Fruit fly (Drosophila melanogaster) whole organism, embryonic: ENCODE data around the gene Tnpo.
A peak's percentile ranks its signal among the peaks of the same experiment; 100 is the strongest.

Experiments used
- ATbp ChIP-seq: fragments of 200-800 bp; sonication (Bioruptor generic); optimal IDR thresholded peaks from 2 replicates; lab custom pipeline; 2017; ENCODE audit warnings: missing biosample characterization, mild to moderate bottlenecking, missing genetic modification characterization, missing genetic modification reagents
- Atf-2 ChIP-seq: fragments of 200-800 bp; sonication (Bioruptor generic); optimal IDR thresholded peaks from 2 replicates; lab custom pipeline; 2016; ENCODE audit warnings: missing biosample characterization, missing genetic modification characterization
- Atf3 ChIP-seq: fragments of 200-800 bp; sonication (Bioruptor generic); optimal IDR thresholded peaks from 3 replicates; lab custom pipeline; 2016; ENCODE audit warnings: missing biosample characterization, missing genetic modification characterization
- Atf6 ChIP-seq: fragments of 200-800 bp; sonication (Bioruptor generic); IDR thresholded peaks from 2 replicates; pipeline ENCODE4 v1.3.6; 2022; ENCODE audit warnings: missing biosample characterization, missing genetic modification characterization
- BEAF-32 ChIP-seq: fragments of 200-800 bp; sonication (Bioruptor generic); optimal IDR thresholded peaks from 3 replicates; lab custom pipeline; 2017; ENCODE audit warnings: missing biosample characterization, missing genetic modification characterization, mild to moderate bottlenecking, moderate library complexity, missing genetic modification reagents
- CG10267 ChIP-seq: fragments of 200-800 bp; sonication (Bioruptor generic); optimal IDR thresholded peaks from 2 replicates; lab custom pipeline; 2018; ENCODE audit warnings: missing biosample characterization, mild to moderate bottlenecking, missing genetic modification characterization, moderate library complexity
- CG12155 ChIP-seq: fragments of 200-800 bp; sonication (Bioruptor generic); optimal IDR thresholded peaks from 3 replicates; lab custom pipeline; 2016; ENCODE audit warnings: missing biosample characterization, missing genetic modification characterization
- CG1233 ChIP-seq: fragments of 200-800 bp; sonication (Bioruptor generic); optimal IDR thresholded peaks from 4 replicates; lab custom pipeline; 2018; ENCODE audit warnings: missing biosample characterization, mild to moderate bottlenecking, missing genetic modification characterization
- CG13287 ChIP-seq: fragments of 200-800 bp; sonication (Bioruptor generic); IDR thresholded peaks from 2 replicates; pipeline ENCODE4 v1.3.6; 2022; ENCODE audit warnings: missing biosample characterization, missing genetic modification characterization; ENCODE audit not compliant: partially characterized antibody
- CG13296 ChIP-seq: fragments of 200-800 bp; sonication (Bioruptor generic); optimal IDR thresholded peaks from 3 replicates; lab custom pipeline; 2018; ENCODE audit warnings: missing biosample characterization, mild to moderate bottlenecking, missing genetic modification characterization
- CG15011 ChIP-seq: fragments of 200-800 bp; sonication (Bioruptor generic); optimal IDR thresholded peaks from 3 replicates; lab custom pipeline; 2018; ENCODE audit warnings: missing biosample characterization, mild to moderate bottlenecking, missing genetic modification characterization
- CG1529 ChIP-seq: fragments of 200-800 bp; sonication (Bioruptor generic); optimal IDR thresholded peaks from 3 replicates; lab custom pipeline; 2018; ENCODE audit warnings: missing biosample characterization, missing genetic modification characterization
- CG1647 ChIP-seq: fragments of 200-800 bp; sonication (Bioruptor generic); optimal IDR thresholded peaks from 3 replicates; lab custom pipeline; 2016; ENCODE audit warnings: missing biosample characterization, missing genetic modification characterization
- CG16863 ChIP-seq: fragments of 200-800 bp; sonication (Bioruptor generic); optimal IDR thresholded peaks from 3 replicates; lab custom pipeline; 2016; ENCODE audit warnings: missing biosample characterization, missing genetic modification characterization
- CG17802 ChIP-seq: fragments of 200-800 bp; sonication (Bioruptor generic); optimal IDR thresholded peaks from 2 replicates; lab custom pipeline; 2018; ENCODE audit warnings: missing biosample characterization, mild to moderate bottlenecking, missing genetic modification characterization, moderate library complexity
- CG18619 ChIP-seq: fragments of 200-800 bp; sonication (Bioruptor generic); optimal IDR thresholded peaks from 3 replicates; lab custom pipeline; 2017; ENCODE audit warnings: missing biosample characterization, mild to moderate bottlenecking, missing genetic modification characterization
- CG30431 ChIP-seq: fragments of 200-800 bp; sonication (Bioruptor generic); optimal IDR thresholded peaks from 2 replicates; lab custom pipeline; 2017; ENCODE audit warnings: missing biosample characterization, missing genetic modification characterization
- CG34422 ChIP-seq: fragments of 200-800 bp; sonication (Bioruptor generic); IDR thresholded peaks from 3 replicates; pipeline ENCODE4 v1.3.6; 2022; ENCODE audit warnings: missing biosample characterization, missing genetic modification characterization
- CG6175 ChIP-seq: fragments of 200-800 bp; sonication (Bioruptor generic); IDR thresholded peaks from 3 replicates; pipeline ENCODE4 v1.3.6; 2022; ENCODE audit warnings: missing biosample characterization, missing genetic modification characterization
- CG6272 ChIP-seq: fragments of 200-800 bp; sonication (Bioruptor generic); IDR thresholded peaks from 2 replicates; pipeline ENCODE4 v1.3.6; 2022; ENCODE audit warnings: missing biosample characterization, missing genetic modification characterization
- CG6765 ChIP-seq: fragments of 200-800 bp; sonication (Bioruptor generic); optimal IDR thresholded peaks from 3 replicates; lab custom pipeline; 2017; ENCODE audit warnings: missing biosample characterization, mild to moderate bottlenecking, missing genetic modification characterization
- CG7928 ChIP-seq: fragments of 200-800 bp; sonication (Bioruptor generic); optimal IDR thresholded peaks from 2 replicates; lab custom pipeline; 2017; ENCODE audit warnings: missing biosample characterization, mild to moderate bottlenecking, missing genetic modification characterization
- CG8290 ChIP-seq, 3 experiments: fragments of 200-800 bp; sonication (Bioruptor generic); optimal IDR thresholded peaks; 2 replicates each; lab custom pipeline; 2016 to 2019; ENCODE audit warnings: missing biosample characterization in 3 of 3, missing genetic modification characterization in 3 of 3, mild to moderate bottlenecking in 2 of 3, moderate library complexity in 1 of 3
- CG8924 ChIP-seq: fragments of 200-800 bp; optimal IDR thresholded peaks from 3 replicates; lab custom pipeline; 2019; ENCODE audit warnings: missing biosample characterization, mild to moderate bottlenecking, missing genetic modification characterization, moderate library complexity
- CG8944 ChIP-seq: fragments of 200-800 bp; sonication (Bioruptor generic); optimal IDR thresholded peaks from 3 replicates; lab custom pipeline; 2016; ENCODE audit warnings: missing biosample characterization, missing genetic modification characterization
- CHES-1-like ChIP-seq: fragments of 200-800 bp; sonication (Bioruptor generic); optimal IDR thresholded peaks from 2 replicates; lab custom pipeline; 2016; ENCODE audit warnings: missing biosample characterization, missing genetic modification characterization
- CTCF ChIP-seq: fragments of 200-800 bp; sonication (Bioruptor generic); optimal IDR thresholded peaks from 2 replicates; lab custom pipeline; 2017; ENCODE audit warnings: missing biosample characterization, mild to moderate bottlenecking, missing genetic modification characterization, moderate library complexity
- E2f1 ChIP-seq: fragments of 200-800 bp; sonication (Bioruptor generic); IDR thresholded peaks from 2 replicates; pipeline ENCODE4 v1.3.6; 2022; ENCODE audit warnings: missing biosample characterization, missing genetic modification characterization
- Fer2 ChIP-seq: fragments of 200-800 bp; sonication (Bioruptor generic); optimal IDR thresholded peaks from 2 replicates; lab custom pipeline; 2018; ENCODE audit warnings: missing biosample characterization, mild to moderate bottlenecking, missing genetic modification characterization, moderate library complexity
- Hr39 ChIP-seq: fragments of >200 bp; optimal IDR thresholded peaks from 2 replicates; lab custom pipeline; 2017
- Meics ChIP-seq: fragments of 200-800 bp; sonication (Bioruptor generic); optimal IDR thresholded peaks from 2 replicates; lab custom pipeline; 2017; ENCODE audit warnings: missing biosample characterization, mild to moderate bottlenecking, missing genetic modification characterization
- PHDP ChIP-seq: fragments of 200-800 bp; sonication (Bioruptor generic); optimal IDR thresholded peaks from 3 replicates; lab custom pipeline; 2018; ENCODE audit warnings: missing biosample characterization, mild to moderate bottlenecking, missing genetic modification characterization, moderate library complexity
- Rfx ChIP-seq: fragments of 200-800 bp; sonication (Bioruptor generic); IDR thresholded peaks from 2 replicates; pipeline ENCODE4 v1.3.6; 2022; ENCODE audit warnings: missing biosample characterization, missing genetic modification characterization
- Spps ChIP-seq: fragments of 200-800 bp; sonication (Bioruptor generic); optimal IDR thresholded peaks from 2 replicates; lab custom pipeline; 2018; ENCODE audit warnings: missing biosample characterization, mild to moderate bottlenecking, missing genetic modification characterization
- abd-A ChIP-seq: fragments of 200-800 bp; sonication (Bioruptor generic); optimal IDR thresholded peaks from 3 replicates; lab custom pipeline; 2019; ENCODE audit warnings: missing biosample characterization, mild to moderate bottlenecking, missing genetic modification characterization, moderate library complexity
- ac ChIP-seq: fragments of 200-800 bp; sonication (Bioruptor generic); optimal IDR thresholded peaks from 3 replicates; lab custom pipeline; 2017; ENCODE audit warnings: missing biosample characterization, mild to moderate bottlenecking, missing genetic modification characterization
- bab2 ChIP-seq: fragments of 200-800 bp; sonication (Bioruptor generic); optimal IDR thresholded peaks from 2 replicates; lab custom pipeline; 2016; ENCODE audit warnings: missing biosample characterization, missing genetic modification characterization
- bigmax ChIP-seq: fragments of 200-800 bp; sonication (Bioruptor generic); optimal IDR thresholded peaks from 2 replicates; lab custom pipeline; 2018; ENCODE audit warnings: missing biosample characterization, mild to moderate bottlenecking, missing genetic modification characterization
- br ChIP-seq: fragments of >200 bp; optimal IDR thresholded peaks from 2 replicates; lab custom pipeline; 2017
- chm ChIP-seq: fragments of 200-800 bp; sonication (Bioruptor generic); IDR thresholded peaks from 2 replicates; pipeline ENCODE4 v1.3.6; 2022; ENCODE audit warnings: missing biosample characterization, missing genetic modification characterization
- fru ChIP-seq: fragments of >200 bp; optimal IDR thresholded peaks from 2 replicates; lab custom pipeline; 2017
- ftz-f1 ChIP-seq: fragments of 200-800 bp; sonication (Bioruptor generic); optimal IDR thresholded peaks from 2 replicates; lab custom pipeline; 2016; ENCODE audit warnings: missing biosample characterization, missing genetic modification characterization
- grau ChIP-seq: fragments of 200-800 bp; optimal IDR thresholded peaks from 3 replicates; lab custom pipeline; 2019; ENCODE audit warnings: missing biosample characterization, mild to moderate bottlenecking, missing genetic modification characterization, moderate library complexity
- lilli ChIP-seq: fragments of 200-800 bp; sonication (Bioruptor generic); optimal IDR thresholded peaks from 3 replicates; lab custom pipeline; 2016; ENCODE audit warnings: missing biosample characterization, missing genetic modification characterization
- sisA ChIP-seq: fragments of 200-800 bp; sonication (Bioruptor generic); IDR thresholded peaks from 2 replicates; pipeline ENCODE4 v1.3.6; 2022; ENCODE audit warnings: missing biosample characterization, missing genetic modification characterization
- slbo ChIP-seq: fragments of 200-800 bp; sonication (Bioruptor generic); IDR thresholded peaks from 2 replicates; pipeline ENCODE4 v1.3.6; 2022; ENCODE audit warnings: missing biosample characterization, missing genetic modification characterization
- slp2 ChIP-seq: fragments of 200-800 bp; sonication (Bioruptor generic); optimal IDR thresholded peaks from 2 replicates; lab custom pipeline; 2016; ENCODE audit warnings: missing biosample characterization, missing genetic modification characterization
- sug ChIP-seq: fragments of 200-800 bp; optimal IDR thresholded peaks from 2 replicates; lab custom pipeline; 2019; ENCODE audit warnings: missing biosample characterization, mild to moderate bottlenecking, missing genetic modification characterization, moderate library complexity
- toy ChIP-seq: fragments of 200-800 bp; sonication (Bioruptor generic); IDR thresholded peaks from 2 replicates; pipeline ENCODE4 v1.3.6; 2022; ENCODE audit warnings: missing biosample characterization, missing genetic modification characterization
- ttk ChIP-seq: fragments of 200-800 bp; sonication (Bioruptor generic); IDR thresholded peaks from 2 replicates; pipeline ENCODE4 v2.1.2; 2022; ENCODE audit warnings: missing biosample characterization, missing genetic modification characterization
- unc-4 ChIP-seq: fragments of 200-800 bp; sonication (Bioruptor generic); IDR thresholded peaks from 2 replicates; pipeline ENCODE4 v1.3.6; 2022; ENCODE audit warnings: missing biosample characterization, missing genetic modification characterization; ENCODE audit not compliant: partially characterized antibody

Tnpo gene

dm6 chr3L:6192822-6193555, at the start of gene Tnpo, which contains the start of gene Sf3b6 (continued):
- peak; percentile 35 for TF ChIP-seq CG6765 (GFP tag; lab: Kevin White, UChicago)
- TF ChIP-seq CG6175 = peak; percentile 39; the same call in 1 of the 3 replicates
- TF ChIP-seq bab2 (GFP tag; lab: Kevin White, UChicago) = peak; percentile 79
- TF ChIP-seq CG17802 (tag; lab: Kevin White, UChicago) = peak; percentile 47
- TF ChIP-seq Fer2 (tag; lab: Kevin White, UChicago) = peak; percentile 69
- TF ChIP-seq CG1233 (GFP tag; lab: Kevin White, UChicago) = peak; percentile 74
- TF ChIP-seq sisA (GFP tag; lab: Robert Waterston, UW) = peak; percentile 84
- TF ChIP-seq CG8944 (GFP tag; lab: Kevin White, UChicago) = peak; percentile 43
- TF ChIP-seq ATbp (GFP tag; lab: Kevin White, UChicago) = no peak
- TF ChIP-seq CG8924 (tag; lab: Kevin White, UChicago) = peak; percentile 85
- TF ChIP-seq fru (lab: Kevin White, UChicago) = no peak
- no peak for TF ChIP-seq PHDP (tag; lab: Kevin White, UChicago)
- TF ChIP-seq CTCF = no peak
- TF ChIP-seq bigmax (GFP tag; lab: Kevin White, UChicago) = no peak
- peak; percentile 66 for TF ChIP-seq CHES-1-like (GFP tag; lab: Kevin White, UChicago)
- peak; percentile 74 for TF ChIP-seq Atf6 (GFP tag; lab: Robert Waterston, UW)
- TF ChIP-seq CG1529 (GFP tag; lab: Kevin White, UChicago) = peak; percentile 44
- TF ChIP-seq ttk (GFP tag; lab: Robert Waterston, UW) = peak; percentile 82
- peak; percentile 79 for TF ChIP-seq CG8290 (GFP tag; optimal IDR thresholded peaks at IDR 0.05; lab: Kevin White, UChicago)
- TF ChIP-seq CG8290 (tag; optimal IDR thresholded peaks at IDR 0.05; lab: Kevin White, UChicago) = peak in 1 of 2 experiments; percentile 66
- TF ChIP-seq Spps (tag; lab: Kevin White, UChicago) = peak; percentile 48
- TF ChIP-seq CG12155 (GFP tag; lab: Kevin White, UChicago) = peak; percentile 91
- TF ChIP-seq Meics = peak; percentile 85
- no peak for TF ChIP-seq abd-A (tag; lab: Kevin White, UChicago)
- peak; percentile 89 for TF ChIP-seq BEAF-32
- TF ChIP-seq grau (tag; lab: Kevin White, UChicago) = peak; percentile 87
- no peak for TF ChIP-seq ac (GFP tag; lab: Kevin White, UChicago)
- TF ChIP-seq sug (tag; lab: Kevin White, UChicago) = peak; percentile 85
- peak; percentile 88 for TF ChIP-seq CG6272
- no peak for TF ChIP-seq Hr39
- peak; percentile 62 for TF ChIP-seq CG16863
- peak; percentile 61 for TF ChIP-seq CG13287 (GFP tag; lab: Robert Waterston, UW)
- peak; percentile 31 for TF ChIP-seq slp2 (GFP tag; lab: Kevin White, UChicago)
- peak; percentile 47 for TF ChIP-seq CG7928 (GFP tag; lab: Kevin White, UChicago)
- TF ChIP-seq Atf-2 = peak; percentile 55
- TF ChIP-seq CG10267 (tag; lab: Kevin White, UChicago) = peak; percentile 80
- TF ChIP-seq Atf3 = peak; percentile 58
- TF ChIP-seq chm = peak; percentile 56; the same call in 1 of the 2 replicates
- peak; percentile 85 for TF ChIP-seq CG34422 (GFP tag; lab: Robert Waterston, UW)
- TF ChIP-seq CG18619 (GFP tag; lab: Kevin White, UChicago) = peak; percentile 83
- peak; percentile 92 for TF ChIP-seq slbo (GFP tag; lab: Robert Waterston, UW)
- no peak for TF ChIP-seq br (lab: Kevin White, UChicago)
- peak; percentile 58 for TF ChIP-seq CG1647 (GFP tag; lab: Kevin White, UChicago)
- TF ChIP-seq lilli (GFP tag; lab: Kevin White, UChicago) = peak; percentile 87
- peak; percentile 79 for TF ChIP-seq E2f1 (GFP tag; lab: Robert Waterston, UW)
- peak; percentile 79 for TF ChIP-seq CG30431 (GFP tag; lab: Kevin White, UChicago)
- peak; percentile 43; the same call in 1 of the 2 replicates for TF ChIP-seq toy
- TF ChIP-seq Rfx (GFP tag; lab: Robert Waterston, UW) = peak; percentile 88
- peak; percentile 74 for TF ChIP-seq CG15011 (GFP tag; lab: Kevin White, UChicago)
- peak; percentile 65 for TF ChIP-seq unc-4 (GFP tag; lab: Robert Waterston, UW)
- peak; percentile 75 for TF ChIP-seq CG13296 (GFP tag; lab: Kevin White, UChicago)
- no peak for TF ChIP-seq ftz-f1 (GFP tag; lab: Kevin White, UChicago)
